Worm (Caenorhabditis elegans): ENCODE measurements around the gene srr-7.

The srr-7 gene

DNA sequence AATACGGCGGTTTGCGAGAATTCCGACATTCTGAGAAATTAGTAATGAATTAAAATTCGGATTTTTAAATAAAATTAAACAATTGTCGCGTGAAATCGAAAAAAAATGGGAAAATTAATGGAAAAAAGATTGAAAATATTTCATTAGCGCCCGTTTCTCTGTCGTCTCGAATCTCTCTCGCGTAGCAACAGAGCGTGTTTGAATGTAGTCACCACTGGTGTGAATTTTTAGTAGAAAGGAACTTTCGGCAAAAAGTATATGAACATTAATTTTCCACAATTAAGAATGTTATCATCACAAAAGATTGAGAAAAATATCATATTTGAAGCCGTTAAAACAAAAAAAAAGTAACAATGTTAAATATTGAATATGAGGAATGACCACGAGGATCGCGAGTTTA is 8.7 kb downstream of the srr-7 start, which contains the start of gene aipl-1 (continued):
- TF ChIP-seq aha-1 (tag) (no peak), dmd-9 (GFP tag; IDR thresholded peaks at IDR 0.05) (no peak), lsy-2 (tag; optimal IDR thresholded peaks at IDR 0.05) (peak in 1 of 2 experiments; percentile 46), Y48G9A.11 (GFP tag; IDR thresholded peaks at IDR 0.05) (no peak), F44E2.7 (GFP tag; IDR thresholded peaks at IDR 0.05) (no peak), F26F4.8 (GFP tag; conservative IDR thresholded peaks at IDR 0.05) (no peak), dve-1 (tag; optimal IDR thresholded peaks at IDR 0.05; ENCODE audit: insufficient read depth) (peak; percentile 55), nhr-48 (tag; optimal IDR thresholded peaks at IDR 0.05) (no peak), unc-62 (GFP tag; optimal IDR thresholded peaks at IDR 0.05 in 1 of 2) (no peak), unc-62 (tag; optimal IDR thresholded peaks at IDR 0.05) (no peak), zip-11 (GFP tag; IDR thresholded peaks at IDR 0.05) (no peak), cey-2 (tag; optimal IDR thresholded peaks at IDR 0.05; ENCODE audit: borderline replicate concordance, insufficient read depth) (no peak), dmd-6 (GFP tag; IDR thresholded peaks at IDR 0.05) (peak; percentile 39; the same call in 1 of the 2 replicates), Y5F2A.4 (GFP tag; optimal IDR thresholded peaks at IDR 0.05) (no peak), nhr-237 (tag; optimal IDR thresholded peaks at IDR 0.05) (no peak), ceh-32 (tag; optimal IDR thresholded peaks at IDR 0.05; ENCODE audit: poor library complexity) (no peak), madf-9 (GFP tag; conservative IDR thresholded peaks at IDR 0.05) (0 out of 2 replicates have a peak, but pooled peaks have one; percentile 11), ama-1 (optimal IDR thresholded peaks at IDR 0.05) (no peak), nhr-76 (tag; optimal IDR thresholded peaks at IDR 0.05) (no peak), F37D6.2 (tag; optimal IDR thresholded peaks at IDR 0.05) (no peak), pqm-1 (tag; optimal IDR thresholded peaks at IDR 0.05) (no peak), zfp-3 (GFP tag; conservative IDR thresholded peaks at IDR 0.05) (no peak), mxl-3 (GFP tag; optimal IDR thresholded peaks at IDR 0.05) (no peak), nhr-42 (GFP tag; IDR thresholded peaks at IDR 0.05) (no peak), daf-16 (GFP tag; optimal IDR thresholded peaks at IDR 0.05) (no peak), daf-16 (tag; optimal IDR thresholded peaks at IDR 0.05) (peak; percentile 10), dmd-8 (GFP tag; IDR thresholded peaks at IDR 0.05) (no peak), Y105C5A.15 (GFP tag; IDR thresholded peaks at IDR 0.05) (no peak), lir-3 (tag; optimal IDR thresholded peaks at IDR 0.05) (no peak), D1046.2 (GFP tag; IDR thresholded peaks at IDR 0.05) (no peak), ceh-62 (tag; optimal IDR thresholded peaks at IDR 0.05) (no peak), nhr-11 (tag; optimal IDR thresholded peaks at IDR 0.05) (peak; percentile 52), ztf-11 (tag; optimal IDR thresholded peaks at IDR 0.05) (no peak), mxl-2 (GFP tag; conservative IDR thresholded peaks at IDR 0.05) (no peak), tra-1 (GFP tag; IDR thresholded peaks at IDR 0.05) (no peak), T20F7.1 (GFP tag; optimal IDR thresholded peaks at IDR 0.05) (peak; percentile 30), daf-8 (GFP tag; IDR thresholded peaks at IDR 0.05) (no peak), mep-1 (tag; optimal IDR thresholded peaks at IDR 0.05) (no peak), ceh-20 (GFP tag; IDR thresholded peaks at IDR 0.05) (no peak), hif-1 (tag; optimal IDR thresholded peaks at IDR 0.05) (peak in 1 of 2 experiments; percentile 72), hlh-11 (tag; optimal IDR thresholded peaks at IDR 0.05) (peak; percentile 31), sdz-12 (GFP tag; optimal IDR thresholded peaks at IDR 0.05) (no peak), ces-1 (GFP tag; optimal IDR thresholded peaks at IDR 0.05) (no peak), F49E8.2 (tag; optimal IDR thresholded peaks at IDR 0.05; ENCODE audit: borderline replicate concordance) (no peak), daf-19 (GFP tag; conservative IDR thresholded peaks at IDR 0.05) (no peak), ztf-7 (tag; optimal IDR thresholded peaks at IDR 0.05) (no peak), lin-39 (tag; optimal IDR thresholded peaks at IDR 0.05) (no peak), unc-130 (GFP tag; optimal IDR thresholded peaks at IDR 0.05) (peak; percentile 47), F10B5.3 (tag; optimal IDR thresholded peaks at IDR 0.05) (no peak), snpc-1.2 (GFP tag; IDR thresholded peaks at IDR 0.05) (no peak), vab-7 (GFP tag; IDR thresholded peaks at IDR 0.05) (no peak), egl-27 (tag; optimal IDR thresholded peaks at IDR 0.05) (no peak), nhr-111 (GFP tag; optimal IDR thresholded peaks at IDR 0.05) (no peak)

All from whole organism, L4 larva.